Worm (Caenorhabditis elegans): ENCODE measurements around the gene R02F2.10.

- no peak for TF ChIP-seq ama-1 (optimal IDR thresholded peaks at IDR 0.05)
- no peak for TF ChIP-seq hnd-1 (tag; optimal IDR thresholded peaks at IDR 0.05)
- no peak for TF ChIP-seq aly-1 (tag; optimal IDR thresholded peaks at IDR 0.05)
- TF ChIP-seq scrt-1 (GFP tag; IDR thresholded peaks at IDR 0.05), result no peak
- TF ChIP-seq pes-1 (GFP tag; IDR thresholded peaks at IDR 0.05), result no peak
- TF ChIP-seq F13C5.2 (tag; optimal IDR thresholded peaks at IDR 0.05), result no peak
- no peak for TF ChIP-seq sea-1 (GFP tag; conservative IDR thresholded peaks at IDR 0.05)
- no peak for TF ChIP-seq tbx-11 (GFP tag; IDR thresholded peaks at IDR 0.05)
- no peak for TF ChIP-seq ceh-36 (tag; optimal IDR thresholded peaks at IDR 0.05)
These were observed 17.1 kb downstream of the R02F2.10 start, which contains the start of gene R02F2.8 for ce11 chrIII:5495168-5495567.
